Fruit fly (Drosophila melanogaster): ENCODE data around the gene goe.

goe gene

DNA sequence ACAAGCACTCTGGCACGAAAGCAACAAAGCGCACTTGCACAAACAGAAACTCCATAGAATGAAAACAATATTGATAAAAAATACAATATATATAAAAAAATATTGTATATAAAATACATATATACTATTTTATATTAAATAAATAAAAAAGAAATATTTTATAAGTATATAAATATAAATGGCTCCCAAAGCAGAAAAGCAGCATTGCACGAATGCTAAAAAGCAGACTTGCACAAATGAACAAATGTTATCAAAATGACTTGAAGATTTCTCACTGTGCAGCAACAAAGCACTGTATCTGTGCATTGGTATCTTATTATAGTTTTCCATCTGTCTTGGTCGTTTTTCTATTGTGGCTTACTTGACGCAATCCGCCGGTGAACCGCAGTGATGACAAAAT, 17.1 kb upstream of the goe start:
- no peak for TF ChIP-seq Myc (optimal IDR thresholded peaks at IDR 0.05)
- no peak for TF ChIP-seq CG32264 (GFP tag; optimal IDR thresholded peaks at IDR 0.05)
- no peak for TF ChIP-seq dsf (GFP tag; optimal IDR thresholded peaks at IDR 0.05; ENCODE audit: borderline replicate concordance)
- TF ChIP-seq h (GFP tag; optimal IDR thresholded peaks at IDR 0.05) = no peak
- TF ChIP-seq sv (GFP tag; optimal IDR thresholded peaks at IDR 0.05) = no peak
- no peak for TF ChIP-seq Jra (GFP tag; optimal IDR thresholded peaks at IDR 0.05)
- TF ChIP-seq Hnf4 (GFP tag; optimal IDR thresholded peaks at IDR 0.05) = no peak
- no peak for TF ChIP-seq Vsx2 (GFP tag; optimal IDR thresholded peaks at IDR 0.05; ENCODE audit: partially characterized antibody)
- no peak for TF ChIP-seq pan (optimal IDR thresholded peaks at IDR 0.05)
- TF ChIP-seq rgr (GFP tag; optimal IDR thresholded peaks at IDR 0.05) = no peak
- TF ChIP-seq fru (GFP tag; optimal IDR thresholded peaks at IDR 0.05) = no peak

DNA sequence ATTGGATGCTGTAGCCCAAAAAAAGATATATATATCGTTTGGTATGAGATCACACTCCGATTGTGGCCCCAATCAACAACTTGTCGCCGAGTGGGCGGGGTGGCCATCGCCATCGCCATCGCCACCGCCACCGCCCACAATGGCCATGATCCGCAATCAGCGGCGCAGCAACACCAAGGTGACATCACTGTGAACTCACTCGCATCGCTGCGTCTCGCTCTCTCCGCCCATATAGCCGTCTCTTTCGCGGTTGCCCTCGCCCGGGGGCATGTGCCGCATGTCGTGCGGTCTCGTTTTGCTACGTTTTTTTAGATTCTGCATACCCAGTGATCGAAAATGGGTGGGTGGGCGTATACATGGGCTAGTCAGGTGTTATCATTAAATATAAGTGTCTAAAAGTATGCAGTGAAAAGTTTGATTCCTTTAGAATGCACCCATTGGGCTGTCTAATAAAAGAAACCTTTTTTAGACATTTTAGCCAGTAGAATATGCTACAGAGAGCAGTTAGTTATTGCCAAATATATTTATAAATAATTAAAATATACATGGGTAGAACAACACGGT, 15.2 kb upstream of the goe start:
- TF ChIP-seq CrebA (GFP tag; optimal IDR thresholded peaks at IDR 0.05; ENCODE audit: borderline replicate concordance) (no peak), OdsH (GFP tag; optimal IDR thresholded peaks at IDR 0.05) (no peak), pan (optimal IDR thresholded peaks at IDR 0.05) (no peak), Myc (optimal IDR thresholded peaks at IDR 0.05) (no peak), lola (GFP tag; optimal IDR thresholded peaks at IDR 0.05) (no peak), foxo (GFP tag; optimal IDR thresholded peaks at IDR 0.05) (no peak), N (GFP tag; optimal IDR thresholded peaks at IDR 0.05) (no peak), CG9705 (GFP tag; optimal IDR thresholded peaks at IDR 0.05) (no peak), sage (GFP tag; optimal IDR thresholded peaks at IDR 0.05) (no peak), sv (GFP tag; optimal IDR thresholded peaks at IDR 0.05) (no peak), ey (GFP tag; optimal IDR thresholded peaks at IDR 0.05) (no peak), Mio (GFP tag; optimal IDR thresholded peaks at IDR 0.05) (no peak), HLH106 (tag; optimal IDR thresholded peaks at IDR 0.05) (no peak), dl (GFP tag; optimal IDR thresholded peaks at IDR 0.05; ENCODE audit: insufficient read depth in 1 of 2, partially characterized antibody in 2 of 2) (no peak), Hr78 (GFP tag; optimal IDR thresholded peaks at IDR 0.05) (no peak), Vsx2 (GFP tag; optimal IDR thresholded peaks at IDR 0.05; ENCODE audit: partially characterized antibody) (no peak), Dif (GFP tag; optimal IDR thresholded peaks at IDR 0.05; ENCODE audit: partially characterized antibody) (no peak), Abd-B (GFP tag; optimal IDR thresholded peaks at IDR 0.05) (no peak), Dfd (GFP tag; optimal IDR thresholded peaks at IDR 0.05) (no peak)

DNA sequence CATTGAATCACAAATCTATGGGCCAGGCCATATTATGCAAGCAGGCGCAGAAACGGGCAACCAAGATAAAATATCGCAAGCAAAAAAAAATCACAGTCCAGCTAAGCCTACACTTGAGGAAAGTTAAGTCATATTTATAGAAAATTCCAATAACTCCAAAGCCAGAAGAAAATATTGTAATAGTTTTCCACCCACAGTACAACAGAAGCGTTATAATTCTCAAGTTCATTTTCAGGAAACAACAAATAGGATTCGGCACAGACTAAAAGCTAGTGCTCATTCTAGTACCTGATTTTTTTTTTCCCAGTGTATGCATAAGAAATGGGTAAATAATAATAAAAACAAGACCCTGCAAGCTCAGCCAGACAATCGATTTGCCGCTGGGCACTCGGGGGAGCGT, 14.1 kb upstream of the goe start:
- TF ChIP-seq foxo (GFP tag; optimal IDR thresholded peaks at IDR 0.05) = peak in 1 of 2 experiments; percentile 11
- no peak for TF ChIP-seq Sp1 (GFP tag; optimal IDR thresholded peaks at IDR 0.05)

DNA sequence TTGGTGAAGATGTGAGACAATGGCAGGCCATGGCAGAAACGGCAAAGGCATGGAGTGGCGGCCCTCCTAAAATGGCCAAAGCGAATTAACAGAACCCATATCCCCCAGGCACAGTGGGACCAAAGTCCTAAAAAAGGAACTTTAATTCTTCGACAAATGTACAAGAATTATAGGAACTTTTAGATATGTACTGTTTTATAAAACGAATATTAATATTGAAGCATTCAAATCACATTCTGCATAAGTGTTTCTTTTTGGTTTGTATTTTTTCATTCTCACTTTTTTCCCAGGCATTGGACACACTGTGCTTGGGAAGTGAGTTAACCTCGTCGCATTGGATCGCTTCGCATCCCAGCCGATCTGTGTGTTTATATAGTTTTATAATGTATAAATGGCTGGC, 13.2 kb upstream of the goe start:
- TF ChIP-seq sv (GFP tag; optimal IDR thresholded peaks at IDR 0.05) (no peak), Dif (GFP tag; optimal IDR thresholded peaks at IDR 0.05; ENCODE audit: partially characterized antibody) (no peak), rgr (GFP tag; optimal IDR thresholded peaks at IDR 0.05) (peak; percentile 0), Jra (GFP tag; optimal IDR thresholded peaks at IDR 0.05) (no peak), GATAd (GFP tag; optimal IDR thresholded peaks at IDR 0.05) (no peak), Sp1 (GFP tag; optimal IDR thresholded peaks at IDR 0.05) (no peak), Dfd (GFP tag; optimal IDR thresholded peaks at IDR 0.05) (no peak), HLH106 (tag; optimal IDR thresholded peaks at IDR 0.05) (peak; percentile 8), h (GFP tag; optimal IDR thresholded peaks at IDR 0.05) (peak; percentile 42), Abd-B (GFP tag; optimal IDR thresholded peaks at IDR 0.05) (no peak), ey (GFP tag; optimal IDR thresholded peaks at IDR 0.05) (peak; percentile 30), sage (GFP tag; optimal IDR thresholded peaks at IDR 0.05) (no peak), usp (GFP tag; optimal IDR thresholded peaks at IDR 0.05) (no peak), dl (GFP tag; optimal IDR thresholded peaks at IDR 0.05; ENCODE audit: insufficient read depth in 1 of 2, partially characterized antibody in 2 of 2) (no peak), Myc (optimal IDR thresholded peaks at IDR 0.05) (no peak), OdsH (GFP tag; optimal IDR thresholded peaks at IDR 0.05) (peak; percentile 20), Vsx2 (GFP tag; optimal IDR thresholded peaks at IDR 0.05; ENCODE audit: partially characterized antibody) (no peak), psq (GFP tag; optimal IDR thresholded peaks at IDR 0.05) (no peak), dsf (GFP tag; optimal IDR thresholded peaks at IDR 0.05; ENCODE audit: borderline replicate concordance) (no peak), CrebA (GFP tag; optimal IDR thresholded peaks at IDR 0.05; ENCODE audit: borderline replicate concordance) (no peak), tai (GFP tag; optimal IDR thresholded peaks at IDR 0.05) (no peak), N (GFP tag; optimal IDR thresholded peaks at IDR 0.05) (no peak), CG32264 (GFP tag; optimal IDR thresholded peaks at IDR 0.05) (no peak), brk (GFP tag; optimal IDR thresholded peaks at IDR 0.05) (no peak), Mio (GFP tag; optimal IDR thresholded peaks at IDR 0.05) (no peak), Hnf4 (GFP tag; optimal IDR thresholded peaks at IDR 0.05) (peak; percentile 19), CG9705 (GFP tag; optimal IDR thresholded peaks at IDR 0.05) (no peak), jim (GFP tag; optimal IDR thresholded peaks at IDR 0.05) (no peak), foxo (GFP tag; optimal IDR thresholded peaks at IDR 0.05) (peak in 1 of 2 experiments; percentile 55), Hr83 (GFP tag; optimal IDR thresholded peaks at IDR 0.05; ENCODE audit: poor library complexity, severe bottlenecking) (no peak), fru (GFP tag; optimal IDR thresholded peaks at IDR 0.05) (peak; percentile 60), dmrt93B (GFP tag; optimal IDR thresholded peaks at IDR 0.05) (no peak), pan (optimal IDR thresholded peaks at IDR 0.05) (no peak), woc (GFP tag; optimal IDR thresholded peaks at IDR 0.05) (peak; percentile 75), Hr78 (GFP tag; optimal IDR thresholded peaks at IDR 0.05) (no peak)

Data from whole organism, wandering third instar larva.